Worm (Caenorhabditis elegans) whole organism, L1 larva: ENCODE data around the gene F26G1.5.

Source experiments
- C04F5.9 ChIP-seq: sonication (generic microtip); optimal IDR thresholded peaks from 2 replicates; lab custom pipeline; 2016; ENCODE audit warnings: missing genetic modification characterization, missing compliant biosample characterization
- C34B4.2 ChIP-seq: sonication (generic microtip); optimal IDR thresholded peaks from 2 replicates; lab custom pipeline; 2017; ENCODE audit warnings: mild to moderate bottlenecking, missing genetic modification characterization, missing compliant biosample characterization
- aha-1 ChIP-seq: fragments of 150-350 bp; optimal IDR thresholded peaks from 2 replicates; lab custom pipeline; 2014; ENCODE audit warnings: missing biosample characterization, missing genetic modification characterization
- ama-1 ChIP-seq: fragments of 150-350 bp; optimal IDR thresholded peaks from 2 replicates; lab custom pipeline; 2014
- blmp-1 ChIP-seq: fragments of 150-350 bp; optimal IDR thresholded peaks from 2 replicates; lab custom pipeline; 2014; ENCODE audit warnings: missing biosample characterization, missing genetic modification characterization
- ceh-63 ChIP-seq: fragments of 200-800 bp; sonication (Bioruptor generic); optimal IDR thresholded peaks from 2 replicates; lab custom pipeline; 2018; ENCODE audit warnings: mild to moderate bottlenecking, missing genetic modification characterization, missing compliant biosample characterization
- ceh-8 ChIP-seq: fragments of 200-800 bp; sonication (Bioruptor generic); optimal IDR thresholded peaks from 2 replicates; lab custom pipeline; 2018; ENCODE audit warnings: mild to moderate bottlenecking, missing genetic modification characterization, moderate library complexity, missing compliant biosample characterization
- ceh-82 ChIP-seq, 3 experiments: fragments of 150-350 bp in 1 of 3; sonication (generic microtip) in 2 of 3; optimal IDR thresholded peaks; 2 replicates each; lab custom pipeline; 2014 to 2017; ENCODE audit warnings: missing biosample characterization in 3 of 3, missing genetic modification characterization in 3 of 3
- ceh-88 ChIP-seq: fragments of 200-800 bp; sonication (Bioruptor generic); IDR thresholded peaks from 2 replicates; pipeline ENCODE4 v1.3.6; 2022; ENCODE audit warnings: missing genetic modification characterization, missing compliant biosample characterization
- ces-1 ChIP-seq: fragments of 150-350 bp; optimal IDR thresholded peaks from 2 replicates; lab custom pipeline; 2014; ENCODE audit warnings: missing biosample characterization, missing genetic modification reagents, missing genetic modification characterization
- dpl-1 ChIP-seq, 3 experiments: fragments of 150-350 bp in 2 of 3; sonication (generic microtip) in 1 of 3; optimal IDR thresholded peaks; 2 replicates each; lab custom pipeline; 2014 to 2017; ENCODE audit warnings: missing biosample characterization in 3 of 3, missing genetic modification characterization in 3 of 3, missing genetic modification reagents in 3 of 3
- dsc-1 ChIP-seq: sonication (generic microtip); optimal IDR thresholded peaks from 2 replicates; lab custom pipeline; 2016; ENCODE audit warnings: mild to moderate bottlenecking, missing genetic modification characterization, missing compliant biosample characterization
- efl-1 ChIP-seq, 4 experiments: fragments of 150-350 bp; optimal IDR thresholded peaks in 3 of 4; peaks in 1 of 4; 1 replicate in 1 of 4; 2 replicates in 3 of 4; lab custom pipeline; 2014; ENCODE audit warnings: missing biosample characterization in 2 of 4, missing genetic modification characterization in 2 of 4, missing genetic modification reagents in 2 of 4
- efl-3 ChIP-seq: fragments of 200-800 bp; sonication (Bioruptor generic); optimal IDR thresholded peaks from 2 replicates; lab custom pipeline; 2018; ENCODE audit warnings: mild to moderate bottlenecking, missing genetic modification characterization, missing compliant biosample characterization
- egl-13 ChIP-seq: sonication (generic microtip); optimal IDR thresholded peaks from 2 replicates; lab custom pipeline; 2016; ENCODE audit warnings: missing genotype, missing genetic modification reagents, missing genetic modification characterization, missing compliant biosample characterization
- elt-2 ChIP-seq: sonication (generic microtip); optimal IDR thresholded peaks from 2 replicates; lab custom pipeline; 2016; ENCODE audit warnings: missing genetic modification characterization, mild to moderate bottlenecking, inconsistent platforms, missing compliant biosample characterization, missing genetic modification reagents
- elt-3 ChIP-seq, 6 experiments: fragments of 150-350 bp in 1 of 6; sonication (generic microtip); optimal IDR thresholded peaks; 2 replicates each; lab custom pipeline; 2017 to 2018; ENCODE audit warnings: missing biosample characterization in 6 of 6, missing genetic modification characterization in 6 of 6, inconsistent platforms in 1 of 6
- ets-5 ChIP-seq: fragments of 200-800 bp; sonication (Bioruptor generic); IDR thresholded peaks from 2 replicates; pipeline ENCODE4 v1.3.6; 2022; ENCODE audit warnings: missing genetic modification characterization, missing compliant biosample characterization
- fkh-10 ChIP-seq: sonication (generic microtip); optimal IDR thresholded peaks from 2 replicates; lab custom pipeline; 2017; ENCODE audit warnings: missing biosample characterization, missing genetic modification reagents, missing genetic modification characterization
- fkh-4 ChIP-seq: sonication (generic microtip); optimal IDR thresholded peaks from 2 replicates; lab custom pipeline; 2016; ENCODE audit warnings: missing compliant biosample characterization, missing genetic modification characterization, borderline replicate concordance
- grh-1 ChIP-seq: fragments of 200-800 bp; sonication (Bioruptor generic); IDR thresholded peaks from 2 replicates; pipeline ENCODE4 v1.3.6; 2022; ENCODE audit warnings: missing genetic modification reagents, missing genetic modification characterization, missing compliant biosample characterization
- irx-1 ChIP-seq: sonication (generic microtip); optimal IDR thresholded peaks from 2 replicates; lab custom pipeline; 2016; ENCODE audit warnings: missing genetic modification characterization, missing compliant biosample characterization
- isw-1 ChIP-seq: fragments of 200-800 bp; sonication (Bioruptor generic); IDR thresholded peaks from 2 replicates; pipeline ENCODE4 v1.3.6; 2022; ENCODE audit warnings: missing genetic modification characterization, missing compliant biosample characterization
- jun-1 ChIP-seq: fragments of 150-350 bp; optimal IDR thresholded peaks from 2 replicates; lab custom pipeline; 2014; ENCODE audit warnings: missing biosample characterization, missing genetic modification reagents, missing genetic modification characterization
- lin-13 ChIP-seq: fragments of 150-350 bp; optimal IDR thresholded peaks from 2 replicates; lab custom pipeline; 2014; ENCODE audit warnings: missing biosample characterization, missing genetic modification reagents, missing genetic modification characterization
- lin-14 ChIP-seq: fragments of 200-800 bp; sonication (Bioruptor generic); optimal IDR thresholded peaks from 2 replicates; lab custom pipeline; 2018; ENCODE audit warnings: mild to moderate bottlenecking, missing genetic modification characterization, moderate library complexity, missing compliant biosample characterization
- lin-15B ChIP-seq: fragments of 150-350 bp; sonication (generic microtip); optimal IDR thresholded peaks from 3 replicates; lab custom pipeline; 2014; ENCODE audit warnings: missing biosample characterization, missing genetic modification characterization
- lsy-2 ChIP-seq, 2 experiments: fragments of 150-350 bp; optimal IDR thresholded peaks; 2 replicates each; lab custom pipeline; 2014; ENCODE audit warnings: missing biosample characterization in 2 of 2, missing genetic modification characterization in 2 of 2
- mdl-1 ChIP-seq, 2 experiments: fragments of 150-350 bp; optimal IDR thresholded peaks; 2 replicates each; lab custom pipeline; 2014 to 2017; ENCODE audit warnings: missing biosample characterization in 2 of 2, missing genetic modification characterization in 2 of 2, inconsistent platforms in 1 of 2
- nhr-11 ChIP-seq: fragments of 150-350 bp; optimal IDR thresholded peaks from 2 replicates; lab custom pipeline; 2014; ENCODE audit warnings: missing biosample characterization, missing genetic modification characterization
- nhr-19 ChIP-seq: fragments of 200-800 bp; sonication (Bioruptor generic); conservative IDR thresholded peaks from 2 replicates; pipeline ENCODE4 v1.3.6; 2022; ENCODE audit warnings: missing genetic modification characterization, missing compliant biosample characterization
- nhr-28 ChIP-seq: fragments of 150-350 bp; optimal IDR thresholded peaks from 2 replicates; lab custom pipeline; 2014; ENCODE audit warnings: missing biosample characterization, missing genetic modification characterization
- nhr-76 ChIP-seq: sonication (generic microtip); optimal IDR thresholded peaks from 2 replicates; lab custom pipeline; 2017; ENCODE audit warnings: missing biosample characterization, missing genetic modification characterization
- nhr-85 ChIP-seq: sonication (generic microtip); peaks from one replicate; lab custom pipeline; 2016; ENCODE audit warnings: missing genetic modification characterization, inconsistent platforms, missing compliant biosample characterization
- nhr-90 ChIP-seq: sonication (generic microtip); optimal IDR thresholded peaks from 2 replicates; lab custom pipeline; 2016; ENCODE audit warnings: mild to moderate bottlenecking, missing genetic modification characterization, missing compliant biosample characterization; ENCODE audit not compliant: poor library complexity
- pag-3 ChIP-seq: sonication (generic microtip); optimal IDR thresholded peaks from 2 replicates; lab custom pipeline; 2017; ENCODE audit warnings: missing genetic modification characterization, mild to moderate bottlenecking, missing compliant biosample characterization, antibody characterized with exemption, borderline replicate concordance; ENCODE audit not compliant: insufficient read depth
- pax-3 ChIP-seq: fragments of 200-800 bp; sonication (Bioruptor generic); optimal IDR thresholded peaks from 2 replicates; lab custom pipeline; 2018; ENCODE audit warnings: mild to moderate bottlenecking, missing genetic modification characterization, moderate library complexity, missing compliant biosample characterization
- pqm-1 ChIP-seq: sonication (generic microtip); optimal IDR thresholded peaks from 3 replicates; lab custom pipeline; 2017; ENCODE audit warnings: missing biosample characterization, missing genetic modification characterization
- rnt-1 ChIP-seq: sonication (generic microtip); optimal IDR thresholded peaks from 2 replicates; lab custom pipeline; 2016; ENCODE audit warnings: mild to moderate bottlenecking, missing genetic modification characterization, moderate library complexity, missing compliant biosample characterization
- snpc-4 ChIP-seq: fragments of 150-350 bp; optimal IDR thresholded peaks from 2 replicates; lab custom pipeline; 2014; ENCODE audit warnings: missing biosample characterization, missing genetic modification characterization
- snu-23 ChIP-seq: sonication (generic microtip); optimal IDR thresholded peaks from 2 replicates; lab custom pipeline; 2016; ENCODE audit warnings: missing genetic modification characterization, missing compliant biosample characterization
- sox-4 ChIP-seq: sonication (generic microtip); optimal IDR thresholded peaks from 2 replicates; lab custom pipeline; 2016; ENCODE audit warnings: missing genetic modification characterization, missing compliant biosample characterization
- sptf-1 ChIP-seq: fragments of 150-350 bp; optimal IDR thresholded peaks from 2 replicates; lab custom pipeline; 2014; ENCODE audit warnings: missing biosample characterization, missing genetic modification characterization
- swsn-7 ChIP-seq: sonication (generic microtip); optimal IDR thresholded peaks from 2 replicates; lab custom pipeline; 2016; ENCODE audit warnings: missing genetic modification characterization, missing compliant biosample characterization
- tlp-1 ChIP-seq: fragments of 150-350 bp; optimal IDR thresholded peaks from 2 replicates; lab custom pipeline; 2014; ENCODE audit warnings: missing biosample characterization, missing genetic modification characterization
- unc-30 ChIP-seq: sonication (generic microtip); optimal IDR thresholded peaks from 2 replicates; lab custom pipeline; 2017; ENCODE audit warnings: missing biosample characterization, missing genetic modification characterization
- unc-86 ChIP-seq: sonication (generic microtip); optimal IDR thresholded peaks from 2 replicates; lab custom pipeline; 2016; ENCODE audit warnings: missing genetic modification characterization, missing compliant biosample characterization
- unc-98 ChIP-seq: fragments of 200-800 bp; sonication (Bioruptor generic); IDR thresholded peaks from 2 replicates; pipeline ENCODE4 v1.3.6; 2022; ENCODE audit warnings: missing genetic modification characterization, missing compliant biosample characterization
- vab-15 ChIP-seq: sonication (generic microtip); optimal IDR thresholded peaks from 2 replicates; lab custom pipeline; 2017; ENCODE audit warnings: missing genotype, mild to moderate bottlenecking, missing genetic modification characterization, missing compliant biosample characterization
- xbp-1 ChIP-seq: sonication (generic microtip); optimal IDR thresholded peaks from 2 replicates; lab custom pipeline; 2016; ENCODE audit warnings: missing genetic modification characterization, missing compliant biosample characterization
- zip-4 ChIP-seq: fragments of 200-800 bp; sonication (Bioruptor generic); optimal IDR thresholded peaks from 2 replicates; lab custom pipeline; 2018; ENCODE audit warnings: mild to moderate bottlenecking, missing genetic modification characterization, moderate library complexity, missing compliant biosample characterization
- ztf-4 ChIP-seq: fragments of 150-350 bp; optimal IDR thresholded peaks from 2 replicates; lab custom pipeline; 2014; ENCODE audit warnings: missing biosample characterization, missing genetic modification characterization

F26G1.5 gene

DNA sequence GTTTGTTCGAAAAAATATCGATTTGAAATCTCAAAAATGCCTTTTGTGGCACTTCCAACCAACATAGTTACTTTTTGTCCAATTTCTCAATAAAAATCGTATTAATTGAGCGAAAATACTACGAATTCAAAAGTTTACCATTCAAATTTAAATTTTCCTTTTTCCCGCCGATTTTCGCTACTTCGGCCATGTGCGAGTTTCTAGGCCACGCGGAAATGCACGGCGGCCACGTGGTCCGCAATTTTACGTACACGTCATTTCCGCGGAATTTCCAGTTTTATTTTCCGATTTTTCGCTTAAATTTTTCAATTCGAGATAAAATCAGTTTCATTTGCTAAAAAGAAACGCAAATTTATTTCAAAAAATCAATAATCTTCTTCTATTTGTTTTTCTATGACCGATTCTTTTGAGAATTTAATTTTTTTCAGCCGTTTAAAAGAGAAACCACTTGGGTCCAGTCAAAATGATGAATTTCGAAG lies 31.2 kb downstream of the F26G1.5 start, which contains the start of gene eas-1 (continued):
- TF ChIP-seq zip-4 (GFP tag; lab: Kevin White, UChicago) = peak; percentile 10
- TF ChIP-seq nhr-28 (tag; lab: Kevin White, UChicago) = no peak
- TF ChIP-seq pqm-1 = no peak
- TF ChIP-seq jun-1 = peak; percentile 73
- TF ChIP-seq elt-3 (tag; optimal IDR thresholded peaks at IDR 0.05; lab: Kevin White, UChicago) = peak in 3 of 6 experiments; percentile 1 to 79 (median 19)
- TF ChIP-seq ces-1 (GFP tag; lab: Kevin White, UChicago) = no peak
- peak; percentile 85 for TF ChIP-seq unc-98 (GFP tag; lab: Robert Waterston, UW)
- peak; percentile 97 to 100 for TF ChIP-seq efl-1 (optimal IDR thresholded peaks at IDR 0.05; lab: Kevin White, UChicago)
- peak; percentile 96 to 99 for TF ChIP-seq efl-1 (GFP tag; optimal IDR thresholded peaks at IDR 0.05 in 1 of 2; lab: Kevin White, UChicago)
- peak; percentile 92 to 96 (median 95) for TF ChIP-seq dpl-1 (GFP tag; optimal IDR thresholded peaks at IDR 0.05; lab: Kevin White, UChicago)
- TF ChIP-seq pax-3 = peak; percentile 87
- TF ChIP-seq C04F5.9 (tag; lab: Kevin White, UChicago) = peak; percentile 78
- TF ChIP-seq fkh-10 (GFP tag; lab: Kevin White, UChicago) = peak; percentile 25
- TF ChIP-seq lin-14 = peak; percentile 83
- TF ChIP-seq ama-1 (lab: Kevin White, UChicago) = no peak
- TF ChIP-seq egl-13 (tag; lab: Kevin White, UChicago) = peak; percentile 84
- no peak for TF ChIP-seq aha-1
- TF ChIP-seq unc-30 = no peak
- peak; percentile 90 for TF ChIP-seq nhr-90 (tag; lab: Kevin White, UChicago)
- TF ChIP-seq nhr-85 (tag; lab: Kevin White, UChicago) = peak; percentile 88
- TF ChIP-seq rnt-1 (tag; lab: Kevin White, UChicago) = peak; percentile 98
- TF ChIP-seq efl-3 (GFP tag; lab: Kevin White, UChicago) = peak; percentile 29
- TF ChIP-seq isw-1 (GFP tag; lab: Robert Waterston, UW) = peak; percentile 81
- TF ChIP-seq nhr-76 (tag; lab: Kevin White, UChicago) = no peak
- TF ChIP-seq tlp-1 (tag; lab: Kevin White, UChicago) = no peak
- TF ChIP-seq blmp-1 (tag; lab: Kevin White, UChicago) = peak; percentile 73
- peak; percentile 55 for TF ChIP-seq lin-15B (tag; lab: Kevin White, UChicago)
- TF ChIP-seq lin-13 (GFP tag; lab: Kevin White, UChicago) = peak; percentile 37
- peak; percentile 63 for TF ChIP-seq ceh-8 (GFP tag; lab: Kevin White, UChicago)
- TF ChIP-seq snu-23 (GFP tag; lab: Kevin White, UChicago) = peak; percentile 86
- TF ChIP-seq C34B4.2 (tag; lab: Kevin White, UChicago) = no peak
- TF ChIP-seq xbp-1 (tag; lab: Kevin White, UChicago) = peak; percentile 97
- no peak for TF ChIP-seq ceh-63 (GFP tag; lab: Kevin White, UChicago)
- TF ChIP-seq ztf-4 (tag; lab: Kevin White, UChicago) = no peak
- peak; percentile 75 for TF ChIP-seq unc-86 (tag; lab: Kevin White, UChicago)
- TF ChIP-seq mdl-1 (tag; optimal IDR thresholded peaks at IDR 0.05; lab: Kevin White, UChicago) = peak; percentile 20 to 88
- TF ChIP-seq ceh-82 (tag; optimal IDR thresholded peaks at IDR 0.05; lab: Kevin White, UChicago) = peak; percentile 62 to 79 (median 78)
- TF ChIP-seq pag-3 (tag; lab: Kevin White, UChicago) = no peak
- peak; percentile 57 for TF ChIP-seq vab-15 (tag; lab: Kevin White, UChicago)
- TF ChIP-seq dsc-1 (tag; lab: Kevin White, UChicago) = peak; percentile 86
- TF ChIP-seq nhr-19 (GFP tag; lab: Robert Waterston, UW) = peak; percentile 82
- no peak for TF ChIP-seq nhr-11 (tag; lab: Kevin White, UChicago)
- no peak for TF ChIP-seq ets-5 (GFP tag; lab: Robert Waterston, UW)
- TF ChIP-seq fkh-4 (tag; lab: Kevin White, UChicago) = peak; percentile 86
- TF ChIP-seq ceh-88 (GFP tag; lab: Robert Waterston, UW) = peak; percentile 57; the same call in 1 of the 2 replicates
- peak; percentile 61 for TF ChIP-seq grh-1 (GFP tag; lab: Robert Waterston, UW)
- TF ChIP-seq sptf-1 (tag; lab: Kevin White, UChicago) = no peak
- TF ChIP-seq elt-2 (tag; lab: Kevin White, UChicago) = peak; percentile 91
- peak; percentile 87 for TF ChIP-seq sox-4 (tag; lab: Kevin White, UChicago)
- peak; percentile 92 for TF ChIP-seq irx-1 (tag; lab: Kevin White, UChicago)
- peak; percentile 67 for TF ChIP-seq snpc-4 (tag; lab: Kevin White, UChicago)
- peak; percentile 79 for TF ChIP-seq swsn-7 (tag; lab: Kevin White, UChicago)
- TF ChIP-seq lsy-2 (tag; optimal IDR thresholded peaks at IDR 0.05; lab: Kevin White, UChicago) = peak; percentile 82 to 87
